Worm (Caenorhabditis elegans) whole organism, L3 larva: ENCODE results near the gene W09D10.4.

ENCODE experiments used
- ZK546.5 ChIP-seq: sonication (generic microtip); optimal IDR thresholded peaks from 2 replicates; lab custom pipeline; 2017; ENCODE audit warnings: missing biosample characterization, missing genetic modification characterization
- aly-2 ChIP-seq: fragments of 150-350 bp; optimal IDR thresholded peaks from 2 replicates; lab custom pipeline; 2014; ENCODE audit warnings: missing biosample characterization, missing genetic modification characterization
- ama-1 ChIP-seq: fragments of 150-350 bp; optimal IDR thresholded peaks from 2 replicates; lab custom pipeline; 2018
- ceh-16 ChIP-seq: sonication (generic microtip); optimal IDR thresholded peaks from 2 replicates; lab custom pipeline; 2017; ENCODE audit warnings: missing biosample characterization, missing genetic modification characterization
- ceh-28 ChIP-seq: fragments of 150-350 bp; optimal IDR thresholded peaks from 2 replicates; lab custom pipeline; 2014; ENCODE audit warnings: missing biosample characterization, missing genetic modification reagents, missing genetic modification characterization
- ceh-82 ChIP-seq: fragments of 150-350 bp; optimal IDR thresholded peaks from 2 replicates; lab custom pipeline; 2014; ENCODE audit warnings: missing biosample characterization, missing genetic modification characterization
- ceh-9 ChIP-seq: sonication (generic microtip); optimal IDR thresholded peaks from 2 replicates; lab custom pipeline; 2018; ENCODE audit warnings: missing biosample characterization, missing genetic modification characterization
- egl-27 ChIP-seq: sonication (generic microtip); optimal IDR thresholded peaks from 4 replicates; lab custom pipeline; 2017; ENCODE audit warnings: missing biosample characterization, missing genetic modification reagents, missing genetic modification characterization
- egl-5 ChIP-seq: fragments of 150-350 bp; optimal IDR thresholded peaks from 2 replicates; lab custom pipeline; 2017; ENCODE audit warnings: missing biosample characterization, missing genetic modification reagents, missing genetic modification characterization, inconsistent platforms
- elt-1 ChIP-seq: fragments of 150-350 bp; optimal IDR thresholded peaks from 2 replicates; lab custom pipeline; 2014; ENCODE audit warnings: missing biosample characterization, missing genetic modification characterization
- elt-2 ChIP-seq: sonication (generic microtip); optimal IDR thresholded peaks from 2 replicates; lab custom pipeline; 2016; ENCODE audit warnings: missing genetic modification reagents, mild to moderate bottlenecking, missing genetic modification characterization, missing compliant biosample characterization
- elt-3 ChIP-seq, 3 experiments: fragments of 150-350 bp in 1 of 3; sonication (generic microtip) in 2 of 3; optimal IDR thresholded peaks; 2 replicates in 2 of 3; 4 replicates in 1 of 3; lab custom pipeline; 2014 to 2017; ENCODE audit warnings: missing biosample characterization in 3 of 3, missing genetic modification characterization in 3 of 3
- eor-1 ChIP-seq, 2 experiments: fragments of 150-350 bp; optimal IDR thresholded peaks; 2 replicates each; lab custom pipeline; 2014 to 2018; ENCODE audit warnings: missing biosample characterization in 2 of 2, missing genetic modification characterization in 2 of 2
- fkh-2 ChIP-seq: fragments of 150-350 bp; optimal IDR thresholded peaks from 2 replicates; lab custom pipeline; 2014; ENCODE audit warnings: missing biosample characterization, missing genetic modification reagents, missing genetic modification characterization
- fos-1 ChIP-seq: fragments of 150-350 bp; optimal IDR thresholded peaks from 2 replicates; lab custom pipeline; 2014; ENCODE audit warnings: missing biosample characterization, missing genetic modification characterization
- hmg-11 ChIP-seq: sonication (generic microtip); optimal IDR thresholded peaks from 2 replicates; lab custom pipeline; 2016; ENCODE audit warnings: missing genetic modification characterization, missing compliant biosample characterization
- jun-1 ChIP-seq: fragments of 150-350 bp; optimal IDR thresholded peaks from 2 replicates; lab custom pipeline; 2014; ENCODE audit warnings: missing biosample characterization, missing genetic modification reagents, missing genetic modification characterization
- lin-15B ChIP-seq: fragments of 150-350 bp; optimal IDR thresholded peaks from 2 replicates; lab custom pipeline; 2014; ENCODE audit warnings: missing biosample characterization, missing genetic modification characterization
- lsy-12 ChIP-seq: sonication (generic microtip); optimal IDR thresholded peaks from 2 replicates; lab custom pipeline; 2016; ENCODE audit warnings: mild to moderate bottlenecking, missing genetic modification characterization, missing compliant biosample characterization
- nhr-11 ChIP-seq: fragments of 150-350 bp; optimal IDR thresholded peaks from 2 replicates; lab custom pipeline; 2014; ENCODE audit warnings: missing biosample characterization, missing genetic modification characterization
- nhr-12 ChIP-seq: fragments of 150-350 bp; optimal IDR thresholded peaks from 2 replicates; lab custom pipeline; 2014; ENCODE audit warnings: missing biosample characterization, missing genetic modification characterization
- nhr-23 ChIP-seq: fragments of 150-350 bp; optimal IDR thresholded peaks from 2 replicates; lab custom pipeline; 2014; ENCODE audit warnings: missing biosample characterization, missing genetic modification reagents, missing genetic modification characterization
- nhr-237 ChIP-seq: fragments of 150-350 bp; optimal IDR thresholded peaks from 2 replicates; lab custom pipeline; 2014; ENCODE audit warnings: missing biosample characterization, missing genetic modification characterization
- nhr-25 ChIP-seq: sonication (generic microtip); optimal IDR thresholded peaks from 2 replicates; lab custom pipeline; 2017; ENCODE audit warnings: missing biosample characterization, missing genetic modification characterization
- nhr-43 ChIP-seq: sonication (generic microtip); optimal IDR thresholded peaks from 2 replicates; lab custom pipeline; 2016; ENCODE audit warnings: mild to moderate bottlenecking, missing genetic modification characterization, missing compliant biosample characterization; ENCODE audit not compliant: poor library complexity, severe bottlenecking
- nhr-67 ChIP-seq: fragments of 150-350 bp; optimal IDR thresholded peaks from 2 replicates; lab custom pipeline; 2014; ENCODE audit warnings: missing biosample characterization, missing genetic modification characterization
- nhr-77 ChIP-seq: fragments of 150-350 bp; optimal IDR thresholded peaks from 2 replicates; lab custom pipeline; 2014; ENCODE audit warnings: missing biosample characterization, missing genetic modification characterization
- pha-4 ChIP-seq: fragments of 150-350 bp; optimal IDR thresholded peaks from 2 replicates; lab custom pipeline; 2014; ENCODE audit warnings: missing biosample characterization, missing genetic modification reagents, missing genetic modification characterization
- pqm-1 ChIP-seq: fragments of 150-350 bp; optimal IDR thresholded peaks from 2 replicates; lab custom pipeline; 2017; ENCODE audit warnings: missing biosample characterization, missing genetic modification characterization, inconsistent platforms
- sea-2 ChIP-seq: fragments of 150-350 bp; sonication (generic microtip); optimal IDR thresholded peaks from 4 replicates; lab custom pipeline; 2014; ENCODE audit warnings: missing biosample characterization, missing genetic modification reagents, missing genetic modification characterization
- tbx-2 ChIP-seq: sonication (generic microtip); optimal IDR thresholded peaks from 2 replicates; lab custom pipeline; 2016; ENCODE audit warnings: mild to moderate bottlenecking, missing genetic modification characterization, missing compliant biosample characterization
- unc-39 ChIP-seq: sonication (generic microtip); optimal IDR thresholded peaks from 4 replicates; lab custom pipeline; 2017; ENCODE audit warnings: missing biosample characterization, missing genetic modification characterization
- unc-62 ChIP-seq: fragments of 150-350 bp; sonication (generic microtip); optimal IDR thresholded peaks from 4 replicates; lab custom pipeline; 2014; ENCODE audit warnings: missing biosample characterization, missing genetic modification reagents, missing genetic modification characterization
- zag-1 ChIP-seq: fragments of 150-350 bp; optimal IDR thresholded peaks from 2 replicates; lab custom pipeline; 2014; ENCODE audit warnings: missing biosample characterization, missing genetic modification characterization
- ztf-11 ChIP-seq: fragments of 150-350 bp; optimal IDR thresholded peaks from 2 replicates; lab custom pipeline; 2014; ENCODE audit warnings: missing biosample characterization, missing genetic modification characterization
- ztf-4 ChIP-seq: fragments of 150-350 bp; optimal IDR thresholded peaks from 2 replicates; lab custom pipeline; 2014; ENCODE audit warnings: missing biosample characterization, missing genetic modification characterization

The W09D10.4 gene

ce11 chrIII:10717479-10717878 is 1.5 kb upstream of the W09D10.4 start (continued):
- TF ChIP-seq unc-39 (tag; lab: Kevin White, UChicago) (peak; percentile 31), nhr-77 (tag; lab: Kevin White, UChicago) (no peak), zag-1 (tag; lab: Kevin White, UChicago) (no peak)

ce11 chrIII:10714541-10714940 is 1.4 kb downstream of the W09D10.4 start:
- TF ChIP-seq ama-1 (lab: Kevin White, UChicago) = peak; percentile 33
- no peak for TF ChIP-seq fkh-2 (tag; lab: Kevin White, UChicago)

ce11 chrIII:10711192-10711673 is 4.8 kb downstream of the W09D10.4 start, which contains the start of gene W09D10.5:
TSS of gene W09D10.5 (minus strand) at chrIII:10711536.
- no peak for TF ChIP-seq nhr-77 (tag; lab: Kevin White, UChicago)
- peak; percentile 72 for TF ChIP-seq nhr-23 (tag; lab: Kevin White, UChicago)
- peak; percentile 47 for TF ChIP-seq nhr-43
- TF ChIP-seq elt-3 (tag; optimal IDR thresholded peaks at IDR 0.05; lab: Kevin White, UChicago) = no peak
- TF ChIP-seq ceh-28 = peak; percentile 55
- TF ChIP-seq ceh-9 (tag; lab: Kevin White, UChicago) = no peak
- TF ChIP-seq tbx-2 (tag; lab: Kevin White, UChicago) = no peak
- TF ChIP-seq pqm-1 (tag; lab: Kevin White, UChicago) = peak; percentile 29
- no peak for TF ChIP-seq ceh-82
- no peak for TF ChIP-seq aly-2 (tag; lab: Kevin White, UChicago)
- peak; percentile 90 for TF ChIP-seq ama-1 (lab: Kevin White, UChicago)
- peak; percentile 49 for TF ChIP-seq pha-4 (tag; lab: Kevin White, UChicago)
- TF ChIP-seq lsy-12 (tag; lab: Kevin White, UChicago) = peak; percentile 68
- TF ChIP-seq elt-2 (tag; lab: Kevin White, UChicago) = peak; percentile 47
- TF ChIP-seq ztf-4 (tag; lab: Kevin White, UChicago) = peak; percentile 43
- TF ChIP-seq unc-39 (tag; lab: Kevin White, UChicago) = no peak
- no peak for TF ChIP-seq ztf-11 (tag; lab: Kevin White, UChicago)

ce11 chrIII:10709676-10710075 is 6.3 kb downstream of the W09D10.4 start:
- TF ChIP-seq fos-1 (tag; lab: Kevin White, UChicago) (no peak), nhr-25 (no peak), nhr-237 (tag; lab: Kevin White, UChicago) (no peak), elt-1 (tag; lab: Kevin White, UChicago) (no peak), ceh-9 (tag; lab: Kevin White, UChicago) (no peak), nhr-11 (tag; lab: Kevin White, UChicago) (no peak), nhr-12 (tag; lab: Kevin White, UChicago) (no peak), aly-2 (tag; lab: Kevin White, UChicago) (no peak), lsy-12 (tag; lab: Kevin White, UChicago) (no peak), ZK546.5 (tag; lab: Kevin White, UChicago) (no peak), nhr-77 (tag; lab: Kevin White, UChicago) (no peak), eor-1 (tag; optimal IDR thresholded peaks at IDR 0.05; lab: Kevin White, UChicago) (no peak), elt-3 (tag; optimal IDR thresholded peaks at IDR 0.05; lab: Kevin White, UChicago) (no peak), nhr-23 (tag; lab: Kevin White, UChicago) (no peak), sea-2 (GFP tag; lab: Kevin White, UChicago) (no peak), ceh-16 (tag; lab: Kevin White, UChicago) (no peak), egl-5 (tag; lab: Kevin White, UChicago) (no peak), nhr-67 (tag; lab: Kevin White, UChicago) (no peak), jun-1 (tag; lab: Kevin White, UChicago) (no peak), hmg-11 (tag; lab: Kevin White, UChicago) (no peak)

- TF ChIP-seq ceh-16 (tag; lab: Kevin White, UChicago) (no peak), nhr-77 (tag; lab: Kevin White, UChicago) (no peak), jun-1 (tag; lab: Kevin White, UChicago) (no peak), ceh-9 (tag; lab: Kevin White, UChicago) (no peak), lsy-12 (tag; lab: Kevin White, UChicago) (no peak), egl-27 (tag; lab: Kevin White, UChicago) (no peak), nhr-12 (tag; lab: Kevin White, UChicago) (no peak), eor-1 (tag; optimal IDR thresholded peaks at IDR 0.05; lab: Kevin White, UChicago) (no peak), unc-62 (GFP tag; lab: Kevin White, UChicago) (no peak), lin-15B (tag; lab: Kevin White, UChicago) (no peak), zag-1 (tag; lab: Kevin White, UChicago) (no peak)
These were observed 7.5 kb downstream of the W09D10.4 start for ce11 chrIII:10708484-10708883.
